Fruit fly (Drosophila melanogaster): Measurements from ENCODE around the gene CG42852.

dm6 chr3L:16800026-16800425, 44.7 kb downstream of the CG42852 start:
- TF ChIP-seq CG8478 (optimal IDR thresholded peaks at IDR 0.05) (no peak), CTCF (optimal IDR thresholded peaks at IDR 0.05) (no peak)
